Worm (Caenorhabditis elegans): ENCODE measurements around the gene Y32B12B.8.
A peak's percentile ranks its signal among the peaks of the same experiment; 100 is the strongest.

- TF ChIP-seq ceh-28 (tag; optimal IDR thresholded peaks at IDR 0.05), result no peak
- no peak for TF ChIP-seq fos-1 (tag; optimal IDR thresholded peaks at IDR 0.05)
- TF ChIP-seq T20F7.1 (GFP tag; optimal IDR thresholded peaks at IDR 0.05), result no peak
- TF ChIP-seq unc-62 (GFP tag; optimal IDR thresholded peaks at IDR 0.05 in 1 of 2), result peak in 1 of 2 experiments; percentile 3
- no peak for TF ChIP-seq unc-62 (tag; optimal IDR thresholded peaks at IDR 0.05)
- no peak for TF ChIP-seq dve-1 (tag; optimal IDR thresholded peaks at IDR 0.05; ENCODE audit: insufficient read depth)
- no peak for TF ChIP-seq R02D3.7 (tag; optimal IDR thresholded peaks at IDR 0.05)
- no peak for TF ChIP-seq arid-1 (GFP tag; conservative IDR thresholded peaks at IDR 0.05)
- TF ChIP-seq gei-8 (GFP tag; optimal IDR thresholded peaks at IDR 0.05), result no peak
- peak; percentile 87 for TF ChIP-seq dpl-1 (GFP tag; optimal IDR thresholded peaks at IDR 0.05)
- no peak for TF ChIP-seq fkh-10 (GFP tag; optimal IDR thresholded peaks at IDR 0.05)
These were observed 36.3 kb upstream of the Y32B12B.8 start, which contains the start of gene F36D3.1 for ce11 chrV:16499006-16499405.

Data from whole organism, L4 larva.